Worm (Caenorhabditis elegans) whole organism, midembryonic: ENCODE results near the gene dgk-4.

Experiments
- T22C8.4 ChIP-seq: fragments of 200-800 bp; sonication (Bioruptor generic); IDR thresholded peaks from 2 replicates; pipeline ENCODE4 v1.3.6; 2022; ENCODE audit warnings: missing genetic modification characterization, missing compliant biosample characterization
- cog-1 ChIP-seq: sonication (generic microtip); optimal IDR thresholded peaks from 2 replicates; lab custom pipeline; 2016; ENCODE audit warnings: missing genetic modification characterization, missing compliant biosample characterization
- flt-1 ChIP-seq: fragments of 200-800 bp; sonication (Bioruptor generic); IDR thresholded peaks from 2 replicates; pipeline ENCODE4 v1.3.6; 2022; ENCODE audit warnings: missing genetic modification characterization, missing compliant biosample characterization
- klf-2 ChIP-seq: fragments of 200-800 bp; sonication (Bioruptor generic); conservative IDR thresholded peaks from 2 replicates; pipeline ENCODE4 v1.3.6; 2022; ENCODE audit warnings: missing genetic modification reagents, missing genetic modification characterization, missing compliant biosample characterization
- med-1 ChIP-seq: sonication (generic microtip); optimal IDR thresholded peaks from 2 replicates; lab custom pipeline; 2017; ENCODE audit warnings: missing genetic modification characterization, mild to moderate bottlenecking, missing compliant biosample characterization, antibody characterized with exemption, missing genetic modification reagents; ENCODE audit not compliant: insufficient read depth
- ref-1 ChIP-seq: fragments of 200-800 bp; sonication (Bioruptor generic); conservative IDR thresholded peaks from 2 replicates; pipeline ENCODE4 v1.3.6; 2022; ENCODE audit warnings: missing genetic modification reagents, missing genetic modification characterization, missing compliant biosample characterization
- tab-1 ChIP-seq: fragments of 200-800 bp; sonication (Bioruptor generic); IDR thresholded peaks from 2 replicates; pipeline ENCODE4 v1.3.6; 2022; ENCODE audit warnings: missing genetic modification characterization, missing compliant biosample characterization
- ztf-23 ChIP-seq: fragments of 200-800 bp; sonication (Bioruptor generic); IDR thresholded peaks from 2 replicates; pipeline ENCODE4 v1.3.6; 2022; ENCODE audit warnings: missing genetic modification reagents, missing genetic modification characterization, missing compliant biosample characterization
- ztf-29 ChIP-seq: fragments of 200-800 bp; sonication (Bioruptor generic); IDR thresholded peaks from 2 replicates; pipeline ENCODE4 v1.3.6; 2022; ENCODE audit warnings: missing genetic modification reagents, missing genetic modification characterization, missing compliant biosample characterization

ce11 chrIV:8686966-8687365, 55.8 kb downstream of the dgk-4 start:
- TF ChIP-seq cog-1 (tag; lab: Kevin White, UChicago) (no peak), tab-1 (GFP tag; lab: Robert Waterston, UW) (no peak), ztf-29 (no peak), flt-1 (no peak), ztf-23 (no peak), med-1 (GFP tag; lab: Kevin White, UChicago) (no peak), T22C8.4 (GFP tag; lab: Robert Waterston, UW) (no peak), ref-1 (no peak), klf-2 (GFP tag; lab: Robert Waterston, UW) (no peak)
